Worm (Caenorhabditis elegans): ENCODE results near the gene C50F7.3.

DNA sequence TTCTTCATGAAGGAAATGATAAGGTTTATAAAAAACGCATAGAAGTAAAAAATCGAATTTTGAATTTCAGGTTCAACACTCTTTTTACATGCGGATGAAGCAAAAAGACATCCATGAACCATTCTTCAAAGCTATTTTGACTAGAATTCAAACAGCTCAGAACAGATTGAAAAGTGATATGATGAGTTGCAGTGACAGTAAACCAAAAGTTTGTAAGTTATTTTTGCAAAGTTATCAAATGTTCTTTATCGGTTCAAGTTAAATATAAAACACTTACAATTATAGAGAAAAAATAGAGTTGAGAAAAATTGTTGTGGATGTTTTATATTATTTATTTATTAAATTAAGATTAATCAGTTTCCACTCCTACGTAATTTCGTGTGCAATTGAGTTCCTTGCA is 39.7 kb upstream of the C50F7.3 start:
- TF ChIP-seq ama-1 (optimal IDR thresholded peaks at IDR 0.05) = no peak
- TF ChIP-seq hnd-1 (tag; optimal IDR thresholded peaks at IDR 0.05) = no peak
- no peak for TF ChIP-seq pes-1 (GFP tag; IDR thresholded peaks at IDR 0.05)
- no peak for TF ChIP-seq ceh-36 (tag; optimal IDR thresholded peaks at IDR 0.05)
- no peak for TF ChIP-seq hmbx-1 (tag; optimal IDR thresholded peaks at IDR 0.05)
- TF ChIP-seq hmg-4 (GFP tag; optimal IDR thresholded peaks at IDR 0.05) = no peak
- no peak for TF ChIP-seq ceh-13 (GFP tag; optimal IDR thresholded peaks at IDR 0.05)
- TF ChIP-seq sea-1 (GFP tag; conservative IDR thresholded peaks at IDR 0.05) = no peak
- no peak for TF ChIP-seq B0310.2 (tag; optimal IDR thresholded peaks at IDR 0.05)
- no peak for TF ChIP-seq flt-1 (GFP tag; IDR thresholded peaks at IDR 0.05)
- TF ChIP-seq aly-1 (tag; optimal IDR thresholded peaks at IDR 0.05) = no peak
- TF ChIP-seq ets-7 (tag; optimal IDR thresholded peaks at IDR 0.05) = no peak
- no peak for TF ChIP-seq tra-4 (tag; optimal IDR thresholded peaks at IDR 0.05)
- TF ChIP-seq F13C5.2 (tag; optimal IDR thresholded peaks at IDR 0.05) = no peak

Data from whole organism, early embryonic.